Worm (Caenorhabditis elegans): ENCODE data around the gene paa-1.
A peak's percentile ranks its signal among the peaks of the same experiment; 100 is the strongest.

paa-1 gene

ce11 chrIII:5479493-5480167 lies 29.1 kb downstream of the paa-1 start:
- TF ChIP-seq sma-3 (GFP tag; optimal IDR thresholded peaks at IDR 0.05): no peak
- no peak for TF ChIP-seq nhr-12 (tag; optimal IDR thresholded peaks at IDR 0.05)
- no peak for TF ChIP-seq alr-1 (tag; optimal IDR thresholded peaks at IDR 0.05)
- TF ChIP-seq sem-4 (tag; optimal IDR thresholded peaks at IDR 0.05): no peak
- no peak for TF ChIP-seq sma-9 (GFP tag; optimal IDR thresholded peaks at IDR 0.05)
- TF ChIP-seq sma-9 (tag; optimal IDR thresholded peaks at IDR 0.05): no peak
- TF ChIP-seq elt-3 (tag; optimal IDR thresholded peaks at IDR 0.05): no peak

DNA sequence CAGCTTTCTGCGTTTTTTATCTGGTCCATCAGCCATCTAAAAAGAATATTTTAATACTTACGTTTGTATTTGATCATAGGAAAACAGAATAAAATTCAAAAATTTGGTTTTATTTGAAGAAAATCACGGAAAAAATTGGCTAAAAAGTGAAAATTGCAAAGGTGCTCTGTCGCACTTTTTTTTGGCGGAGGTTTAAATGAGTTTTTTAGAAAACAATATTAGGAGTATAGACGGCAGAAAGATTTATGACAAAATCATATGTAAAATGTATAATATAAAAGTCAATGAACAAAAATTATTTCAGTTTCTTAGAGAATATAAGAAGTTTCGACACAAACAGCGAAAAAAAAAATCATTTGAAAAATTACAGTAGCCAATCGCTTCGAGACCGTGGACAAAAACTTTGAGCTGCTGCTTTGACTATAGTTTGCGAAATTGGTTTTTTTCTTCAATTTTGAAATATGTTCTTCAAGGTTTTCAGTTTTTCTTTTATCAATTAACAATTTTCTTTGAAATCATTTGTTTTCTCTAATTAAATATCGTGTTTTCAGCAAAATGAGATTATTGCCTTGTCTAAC lies 33.3 kb downstream of the paa-1 start, which contains the start of the genes R02F2.7 and R02F2.4:
R02F2.7 (minus strand) TSS at position 36 of the 578 bp plus-strand sequence.
R02F2.4 (plus strand) TSS at position 552 of the 578 bp plus-strand sequence.
- TF ChIP-seq lsy-2 (tag; optimal IDR thresholded peaks at IDR 0.05): peak in 1 of 2 experiments; percentile 34
- no peak for TF ChIP-seq Y55F3AM.14 (GFP tag; optimal IDR thresholded peaks at IDR 0.05)
- no peak for TF ChIP-seq snpc-4 (tag; optimal IDR thresholded peaks at IDR 0.05)
- TF ChIP-seq peb-1 (tag; optimal IDR thresholded peaks at IDR 0.05): no peak
- TF ChIP-seq unc-55 (GFP tag; optimal IDR thresholded peaks at IDR 0.05): peak; percentile 49
- TF ChIP-seq ama-1 (optimal IDR thresholded peaks at IDR 0.05): no peak
- TF ChIP-seq C34F6.9 (tag; optimal IDR thresholded peaks at IDR 0.05): peak; percentile 25
- TF ChIP-seq nhr-12 (tag; optimal IDR thresholded peaks at IDR 0.05): no peak
- TF ChIP-seq gmeb-1 (tag; optimal IDR thresholded peaks at IDR 0.05): peak; percentile 87
- no peak for TF ChIP-seq ztf-1 (GFP tag; conservative IDR thresholded peaks at IDR 0.05)
- no peak for TF ChIP-seq nhr-129 (tag; optimal IDR thresholded peaks at IDR 0.05)

DNA sequence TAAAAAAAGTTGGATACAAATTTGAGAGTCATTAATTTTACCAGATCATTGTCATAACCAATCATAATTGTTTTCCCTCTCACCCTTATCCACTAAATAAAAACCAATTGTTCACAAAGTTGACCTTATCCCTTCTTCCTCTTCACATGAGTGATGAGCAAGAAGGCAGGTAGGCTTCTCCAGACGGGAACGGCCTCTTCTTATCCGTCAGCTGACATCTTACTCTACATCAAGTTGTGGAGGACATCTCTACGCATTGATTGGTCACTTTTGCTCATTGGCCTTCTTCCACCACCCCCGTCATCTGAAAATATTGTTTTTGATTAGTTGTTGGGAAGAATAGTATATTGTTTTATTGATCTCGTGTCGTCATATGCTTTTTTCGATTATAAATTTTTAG lies 35.8 kb downstream of the paa-1 start:
- TF ChIP-seq egl-27 (tag; optimal IDR thresholded peaks at IDR 0.05) (no peak), ztf-11 (tag; optimal IDR thresholded peaks at IDR 0.05) (no peak), elt-1 (tag; optimal IDR thresholded peaks at IDR 0.05) (no peak)

- no peak for TF ChIP-seq peb-1 (tag; optimal IDR thresholded peaks at IDR 0.05)
- no peak for TF ChIP-seq mdl-1 (tag; optimal IDR thresholded peaks at IDR 0.05)
- TF ChIP-seq fos-1 (tag; optimal IDR thresholded peaks at IDR 0.05): no peak
- TF ChIP-seq elt-3 (tag; optimal IDR thresholded peaks at IDR 0.05): no peak
- no peak for TF ChIP-seq dmd-4 (tag; optimal IDR thresholded peaks at IDR 0.05)
- TF ChIP-seq unc-62 (GFP tag; optimal IDR thresholded peaks at IDR 0.05): no peak
- TF ChIP-seq gmeb-1 (tag; optimal IDR thresholded peaks at IDR 0.05): no peak
- TF ChIP-seq ama-1 (optimal IDR thresholded peaks at IDR 0.05): no peak
- no peak for TF ChIP-seq nhr-11 (tag; optimal IDR thresholded peaks at IDR 0.05)
- no peak for TF ChIP-seq egl-27 (tag; optimal IDR thresholded peaks at IDR 0.05)
- no peak for TF ChIP-seq lin-11 (tag; optimal IDR thresholded peaks at IDR 0.05)
- no peak for TF ChIP-seq ztf-1 (GFP tag; conservative IDR thresholded peaks at IDR 0.05)
- TF ChIP-seq lin-39 (tag; optimal IDR thresholded peaks at IDR 0.05): no peak
Measured at ce11 chrIII:5487087-5487603, 36.6 kb downstream of the paa-1 start, which contains the start of gene osg-1. Gene osg-1 (plus strand): TSS chrIII:5487553.

DNA sequence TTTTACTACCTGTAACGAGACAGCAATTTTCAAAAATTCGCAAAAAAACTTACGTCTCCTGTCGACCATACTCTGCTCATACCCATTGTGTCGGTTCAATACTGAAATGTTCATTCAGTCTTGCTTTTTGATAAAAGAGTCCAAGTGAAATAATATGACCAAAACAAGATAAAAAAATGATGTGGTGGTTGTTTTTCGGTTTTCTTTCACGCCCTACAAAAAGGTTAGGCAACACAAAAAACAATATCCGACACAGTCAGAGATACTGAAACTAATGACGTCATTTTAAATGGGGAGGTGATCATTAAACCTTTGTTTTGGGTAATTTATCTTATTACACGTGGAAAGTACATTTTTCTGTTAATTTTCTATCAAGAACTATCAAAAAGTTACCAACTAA lies 44.6 kb downstream of the paa-1 start, which contains the start of gene R02F2.8:
R02F2.8 (minus strand) TSS at position 101 of the 400 bp plus-strand sequence.
- no peak for TF ChIP-seq ztf-4 (tag; optimal IDR thresholded peaks at IDR 0.05)
- no peak for TF ChIP-seq lin-39 (tag; optimal IDR thresholded peaks at IDR 0.05)
- TF ChIP-seq zag-1 (tag; optimal IDR thresholded peaks at IDR 0.05): no peak
- no peak for TF ChIP-seq dmd-4 (tag; optimal IDR thresholded peaks at IDR 0.05)
- no peak for TF ChIP-seq sma-3 (GFP tag; optimal IDR thresholded peaks at IDR 0.05)
- no peak for TF ChIP-seq aly-2 (tag; optimal IDR thresholded peaks at IDR 0.05)
- no peak for TF ChIP-seq unc-62 (GFP tag; optimal IDR thresholded peaks at IDR 0.05)
- TF ChIP-seq peb-1 (tag; optimal IDR thresholded peaks at IDR 0.05): no peak
- TF ChIP-seq nhr-12 (tag; optimal IDR thresholded peaks at IDR 0.05): no peak
- TF ChIP-seq nhr-10 (tag; optimal IDR thresholded peaks at IDR 0.05): no peak
- no peak for TF ChIP-seq nhr-129 (tag; optimal IDR thresholded peaks at IDR 0.05)
- no peak for TF ChIP-seq ama-1 (optimal IDR thresholded peaks at IDR 0.05)
- TF ChIP-seq snpc-4 (tag; optimal IDR thresholded peaks at IDR 0.05): no peak
- TF ChIP-seq sma-9 (GFP tag; optimal IDR thresholded peaks at IDR 0.05): no peak
- TF ChIP-seq sma-9 (tag; optimal IDR thresholded peaks at IDR 0.05): no peak
- no peak for TF ChIP-seq mab-5 (tag; optimal IDR thresholded peaks at IDR 0.05)
- no peak for TF ChIP-seq nhr-25 (tag; optimal IDR thresholded peaks at IDR 0.05)

All from whole organism, L2 larva.